Fruit fly (Drosophila melanogaster) whole organism, embryonic: ENCODE results near the gene CG9839.

Experiments used
- Atf3 ChIP-seq: fragments of 200-800 bp; sonication (Bioruptor generic); optimal IDR thresholded peaks from 3 replicates; lab custom pipeline; 2016; ENCODE audit warnings: missing biosample characterization, missing genetic modification characterization
- B-H1 ChIP-seq: fragments of 200-800 bp; sonication (Bioruptor generic); IDR thresholded peaks from 3 replicates; pipeline ENCODE4 v1.3.6; 2022; ENCODE audit warnings: missing biosample characterization, missing genetic modification characterization
- BEAF-32 ChIP-seq: fragments of 200-800 bp; sonication (Bioruptor generic); optimal IDR thresholded peaks from 3 replicates; lab custom pipeline; 2017; ENCODE audit warnings: missing biosample characterization, missing genetic modification characterization, mild to moderate bottlenecking, moderate library complexity, missing genetic modification reagents
- Blimp-1 ChIP-seq: fragments of 200-800 bp; sonication (Bioruptor generic); optimal IDR thresholded peaks from 3 replicates; lab custom pipeline; 2018; ENCODE audit warnings: missing biosample characterization, missing genetic modification characterization, mild to moderate bottlenecking, moderate library complexity, missing genetic modification reagents
- BtbVII ChIP-seq: fragments of 200-800 bp; sonication (Bioruptor generic); optimal IDR thresholded peaks from 3 replicates; lab custom pipeline; 2017; ENCODE audit warnings: missing biosample characterization, mild to moderate bottlenecking, missing genetic modification characterization
- C15 ChIP-seq: fragments of 200-800 bp; sonication (Bioruptor generic); IDR thresholded peaks from 3 replicates; pipeline ENCODE4 v1.3.6; 2022; ENCODE audit warnings: missing biosample characterization, missing genetic modification characterization
- CG1024 ChIP-seq: fragments of 200-800 bp; sonication (Bioruptor generic); IDR thresholded peaks from 2 replicates; pipeline ENCODE4 v1.3.6; 2022; ENCODE audit warnings: missing biosample characterization, missing genetic modification characterization
- CG10274 ChIP-seq: fragments of 200-800 bp; sonication (Bioruptor generic); optimal IDR thresholded peaks from 3 replicates; lab custom pipeline; 2017; ENCODE audit warnings: missing biosample characterization, mild to moderate bottlenecking, missing genetic modification characterization
- CG10543 ChIP-seq: fragments of 200-800 bp; sonication (Bioruptor generic); optimal IDR thresholded peaks from 3 replicates; lab custom pipeline; 2017; ENCODE audit warnings: missing biosample characterization, mild to moderate bottlenecking, missing genetic modification characterization, moderate library complexity
- CG12769 ChIP-seq: fragments of 200-800 bp; sonication (Bioruptor generic); optimal IDR thresholded peaks from 2 replicates; lab custom pipeline; 2019; ENCODE audit warnings: missing biosample characterization, mild to moderate bottlenecking, missing genetic modification characterization, moderate library complexity
- CG1529 ChIP-seq: fragments of 200-800 bp; sonication (Bioruptor generic); optimal IDR thresholded peaks from 3 replicates; lab custom pipeline; 2018; ENCODE audit warnings: missing biosample characterization, missing genetic modification characterization
- CG1602 ChIP-seq: fragments of 200-800 bp; sonication (Bioruptor generic); optimal IDR thresholded peaks from 3 replicates; lab custom pipeline; 2016; ENCODE audit warnings: missing biosample characterization, missing genetic modification characterization
- CG1603 ChIP-seq: fragments of 200-800 bp; sonication (Bioruptor generic); optimal IDR thresholded peaks from 2 replicates; lab custom pipeline; 2019; ENCODE audit warnings: missing biosample characterization, mild to moderate bottlenecking, missing genetic modification characterization, moderate library complexity
- CG16813 ChIP-seq: fragments of 200-800 bp; sonication (Bioruptor generic); IDR thresholded peaks from 3 replicates; pipeline ENCODE4 v1.3.6; 2022; ENCODE audit warnings: missing biosample characterization, missing genetic modification characterization; ENCODE audit not compliant: partially characterized antibody
- CG16863 ChIP-seq: fragments of 200-800 bp; sonication (Bioruptor generic); optimal IDR thresholded peaks from 3 replicates; lab custom pipeline; 2016; ENCODE audit warnings: missing biosample characterization, missing genetic modification characterization
- CG17361 ChIP-seq: fragments of 200-800 bp; sonication (Bioruptor generic); IDR thresholded peaks from 3 replicates; pipeline ENCODE4 v1.3.6; 2022; ENCODE audit warnings: missing biosample characterization, missing genetic modification characterization
- CG1832 ChIP-seq: fragments of 200-800 bp; sonication (Bioruptor generic); optimal IDR thresholded peaks from 2 replicates; lab custom pipeline; 2017; ENCODE audit warnings: missing biosample characterization, mild to moderate bottlenecking, missing genetic modification characterization, inconsistent platforms
- CG18476 ChIP-seq: fragments of 200-800 bp; sonication (Bioruptor generic); optimal IDR thresholded peaks from 2 replicates; lab custom pipeline; 2016; ENCODE audit warnings: missing biosample characterization, mild to moderate bottlenecking, missing genetic modification characterization
- CG31441 ChIP-seq: fragments of 200-800 bp; sonication (Bioruptor generic); IDR thresholded peaks from 2 replicates; pipeline ENCODE4 v1.3.6; 2022; ENCODE audit warnings: missing biosample characterization, missing genetic modification characterization
- CG3163 ChIP-seq: fragments of 200-800 bp; sonication (Bioruptor generic); optimal IDR thresholded peaks from 3 replicates; lab custom pipeline; 2016; ENCODE audit warnings: missing biosample characterization, missing genetic modification characterization
- CG4404 ChIP-seq: fragments of 200-800 bp; sonication (Bioruptor generic); IDR thresholded peaks from 2 replicates; pipeline ENCODE4 v1.3.6; 2022; ENCODE audit warnings: missing biosample characterization, missing genetic modification characterization
- CG4617 ChIP-seq: fragments of 200-800 bp; sonication (Bioruptor generic); optimal IDR thresholded peaks from 3 replicates; lab custom pipeline; 2016; ENCODE audit warnings: missing biosample characterization, missing genetic modification characterization, borderline replicate concordance
- CG6254 ChIP-seq: fragments of 200-800 bp; sonication (Bioruptor generic); optimal IDR thresholded peaks from 3 replicates; lab custom pipeline; 2017; ENCODE audit warnings: mild to moderate bottlenecking, missing biosample characterization, missing genetic modification reagents, missing genetic modification characterization
- CG7271 ChIP-seq: fragments of 200-800 bp; sonication (Bioruptor generic); optimal IDR thresholded peaks from 2 replicates; lab custom pipeline; 2018; ENCODE audit warnings: missing biosample characterization, mild to moderate bottlenecking, missing genetic modification characterization, moderate library complexity
- CG7786 ChIP-seq: fragments of 200-800 bp; sonication (Bioruptor generic); optimal IDR thresholded peaks from 2 replicates; lab custom pipeline; 2016; ENCODE audit warnings: missing biosample characterization, missing genetic modification characterization
- CG7839 ChIP-seq: fragments of 200-800 bp; sonication (Bioruptor generic); optimal IDR thresholded peaks from 3 replicates; lab custom pipeline; 2018; ENCODE audit warnings: missing biosample characterization, mild to moderate bottlenecking, missing genetic modification characterization, moderate library complexity
- CG9876 ChIP-seq: fragments of 200-800 bp; sonication (Bioruptor generic); optimal IDR thresholded peaks from 2 replicates; lab custom pipeline; 2016; ENCODE audit warnings: missing biosample characterization, missing genetic modification characterization
- CTCF ChIP-seq: fragments of 200-800 bp; sonication (Bioruptor generic); optimal IDR thresholded peaks from 2 replicates; lab custom pipeline; 2017; ENCODE audit warnings: missing biosample characterization, mild to moderate bottlenecking, missing genetic modification characterization, moderate library complexity
- Camta ChIP-seq: fragments of 200-800 bp; sonication (Bioruptor generic); optimal IDR thresholded peaks from 2 replicates; lab custom pipeline; 2016; ENCODE audit warnings: missing biosample characterization, missing genetic modification characterization
- Dfd ChIP-seq, 2 experiments: fragments of >200 bp; optimal IDR thresholded peaks; 2 replicates each; lab custom pipeline; 2017; ENCODE audit warnings: missing biosample characterization in 2 of 2, missing genetic modification characterization in 2 of 2
- H15 ChIP-seq: fragments of 200-800 bp; sonication (Bioruptor generic); IDR thresholded peaks from 3 replicates; pipeline ENCODE4 v1.3.6; 2022; ENCODE audit warnings: missing biosample characterization, missing genetic modification characterization
- Hand ChIP-seq: fragments of 200-800 bp; sonication (Bioruptor generic); optimal IDR thresholded peaks from 2 replicates; lab custom pipeline; 2017; ENCODE audit warnings: mild to moderate bottlenecking, missing biosample characterization, missing genetic modification reagents, missing genetic modification characterization
- HmgD ChIP-seq: fragments of 200-800 bp; sonication (Bioruptor generic); optimal IDR thresholded peaks from 3 replicates; lab custom pipeline; 2016; ENCODE audit warnings: missing biosample characterization, missing genetic modification characterization
- Kr ChIP-seq: fragments of 200-800 bp; sonication (Bioruptor generic); optimal IDR thresholded peaks from 2 replicates; lab custom pipeline; 2017; ENCODE audit warnings: missing biosample characterization, mild to moderate bottlenecking, missing genetic modification characterization
- NFAT ChIP-seq: fragments of 200-800 bp; sonication (Bioruptor generic); IDR thresholded peaks from 2 replicates; pipeline ENCODE4 v1.3.6; 2022; ENCODE audit warnings: missing biosample characterization, missing genetic modification characterization
- Sin3A ChIP-seq: fragments of >200 bp; optimal IDR thresholded peaks from 2 replicates; lab custom pipeline; 2018
- Spps ChIP-seq: fragments of 200-800 bp; sonication (Bioruptor generic); optimal IDR thresholded peaks from 2 replicates; lab custom pipeline; 2018; ENCODE audit warnings: missing biosample characterization, mild to moderate bottlenecking, missing genetic modification characterization
- Xbp1 ChIP-seq: fragments of 200-800 bp; sonication (Bioruptor generic); optimal IDR thresholded peaks from 3 replicates; lab custom pipeline; 2016; ENCODE audit warnings: missing biosample characterization, mild to moderate bottlenecking, missing genetic modification characterization
- croc ChIP-seq: fragments of 200-800 bp; sonication (Bioruptor generic); conservative IDR thresholded peaks from 3 replicates; pipeline ENCODE4 v1.3.6; 2022; ENCODE audit warnings: missing biosample characterization, missing genetic modification characterization
- danr ChIP-seq: fragments of 200-800 bp; sonication (Bioruptor generic); IDR thresholded peaks from 2 replicates; pipeline ENCODE4 v1.3.6; 2022; ENCODE audit warnings: missing biosample characterization, missing genetic modification characterization
- eve ChIP-seq, 2 experiments: fragments of >200 bp; optimal IDR thresholded peaks; 2 replicates each; lab custom pipeline; 2017; ENCODE audit warnings: missing biosample characterization in 2 of 2, missing genetic modification characterization in 2 of 2
- fd64A ChIP-seq: fragments of 200-800 bp; sonication (Bioruptor generic); optimal IDR thresholded peaks from 3 replicates; lab custom pipeline; 2018; ENCODE audit warnings: missing biosample characterization, mild to moderate bottlenecking, missing genetic modification characterization
- ftz-f1 ChIP-seq: fragments of 200-800 bp; sonication (Bioruptor generic); optimal IDR thresholded peaks from 2 replicates; lab custom pipeline; 2016; ENCODE audit warnings: missing biosample characterization, missing genetic modification characterization
- gce ChIP-seq: fragments of 200-800 bp; sonication (Bioruptor generic); IDR thresholded peaks from 3 replicates; pipeline ENCODE4 v1.3.6; 2022; ENCODE audit warnings: missing biosample characterization, missing genetic modification characterization
- gsb-n ChIP-seq: fragments of 200-800 bp; sonication (Bioruptor generic); optimal IDR thresholded peaks from 3 replicates; lab custom pipeline; 2018; ENCODE audit warnings: missing biosample characterization, mild to moderate bottlenecking, missing genetic modification characterization
- insv ChIP-seq, 2 experiments: fragments of 200-800 bp; sonication (Bioruptor generic); optimal IDR thresholded peaks; 3 replicates each; lab custom pipeline; 2016 to 2018; ENCODE audit warnings: missing biosample characterization in 2 of 2, missing genetic modification characterization in 2 of 2
- peb ChIP-seq: fragments of 200-800 bp; sonication (Bioruptor generic); IDR thresholded peaks from 2 replicates; pipeline ENCODE4 v1.3.6; 2022; ENCODE audit warnings: missing biosample characterization, missing genetic modification characterization
- phol ChIP-seq: fragments of 200-800 bp; sonication (Bioruptor generic); optimal IDR thresholded peaks from 3 replicates; lab custom pipeline; 2018; ENCODE audit warnings: missing biosample characterization, mild to moderate bottlenecking, missing genetic modification characterization, moderate library complexity
- sisA ChIP-seq: fragments of 200-800 bp; sonication (Bioruptor generic); IDR thresholded peaks from 2 replicates; pipeline ENCODE4 v1.3.6; 2022; ENCODE audit warnings: missing biosample characterization, missing genetic modification characterization
- sug ChIP-seq: fragments of 200-800 bp; optimal IDR thresholded peaks from 2 replicates; lab custom pipeline; 2019; ENCODE audit warnings: missing biosample characterization, mild to moderate bottlenecking, missing genetic modification characterization, moderate library complexity
- tio ChIP-seq: fragments of 200-800 bp; sonication (Bioruptor generic); optimal IDR thresholded peaks from 2 replicates; lab custom pipeline; 2017; ENCODE audit warnings: missing biosample characterization, missing genetic modification characterization, inconsistent platforms
- wek ChIP-seq: fragments of 200-800 bp; sonication (Bioruptor generic); optimal IDR thresholded peaks from 3 replicates; lab custom pipeline; 2018; ENCODE audit warnings: missing biosample characterization, mild to moderate bottlenecking, missing genetic modification characterization, moderate library complexity

CG9839 gene

dm6 chr3R:8846154-8846648 is 40.6 kb upstream of the CG9839 start (continued):
- TF ChIP-seq CG1832 (GFP tag; lab: Kevin White, UChicago) (no peak), gce (peak; percentile 41; the same call in 2 of the 3 replicates), sug (tag; lab: Kevin White, UChicago) (peak; percentile 55), CG10274 (GFP tag; lab: Kevin White, UChicago) (no peak), insv (GFP tag; optimal IDR thresholded peaks at IDR 0.05; lab: Kevin White, UChicago) (peak in 1 of 2 experiments; percentile 83), CG3163 (GFP tag; lab: Kevin White, UChicago) (peak; percentile 52), Hand (GFP tag; lab: Kevin White, UChicago) (peak; percentile 17), CG7271 (peak; percentile 63), sisA (GFP tag; lab: Robert Waterston, UW) (no peak), wek (GFP tag; lab: Kevin White, UChicago) (peak; percentile 83), Xbp1 (GFP tag; lab: Kevin White, UChicago) (peak; percentile 16), BtbVII (GFP tag; lab: Kevin White, UChicago) (peak; percentile 69), Atf3 (GFP tag; lab: Kevin White, UChicago) (no peak), croc (no peak), danr (GFP tag; lab: Robert Waterston, UW) (no peak), tio (GFP tag; lab: Kevin White, UChicago) (no peak), CG12769 (tag; lab: Kevin White, UChicago) (peak; percentile 82), fd64A (GFP tag; lab: Kevin White, UChicago) (peak; percentile 71), B-H1 (GFP tag; lab: Robert Waterston, UW) (no peak; the same call in 2 of the 3 replicates), CTCF (no peak), Dfd (GFP tag; optimal IDR thresholded peaks at IDR 0.05; lab: Kevin White, UChicago) (no peak), CG4617 (no peak), CG31441 (GFP tag; lab: Robert Waterston, UW) (peak; percentile 31; the same call in 1 of the 2 replicates), ftz-f1 (GFP tag; lab: Kevin White, UChicago) (peak; percentile 35), CG1602 (no peak), CG7839 (tag; lab: Kevin White, UChicago) (peak; percentile 28), CG18476 (GFP tag; lab: Kevin White, UChicago) (no peak), eve (GFP tag; optimal IDR thresholded peaks at IDR 0.05; lab: Kevin White, UChicago) (no peak), Spps (tag; lab: Kevin White, UChicago) (peak; percentile 18), phol (no peak), CG16863 (GFP tag; lab: Kevin White, UChicago) (peak; percentile 50), CG6254 (GFP tag; lab: Kevin White, UChicago) (peak; percentile 38), CG10543 (GFP tag; lab: Kevin White, UChicago) (peak; percentile 85), CG17361 (GFP tag; lab: Robert Waterston, UW) (peak; percentile 20; the same call in 1 of the 3 replicates), H15 (no peak), CG9876 (no peak), Camta (GFP tag; lab: Kevin White, UChicago) (peak; percentile 50), BEAF-32 (GFP tag; lab: Kevin White, UChicago) (no peak), NFAT (GFP tag; lab: Robert Waterston, UW) (no peak), CG16813 (GFP tag; lab: Robert Waterston, UW) (no peak), CG1603 (tag; lab: Kevin White, UChicago) (peak; percentile 66), C15 (GFP tag; lab: Robert Waterston, UW) (no peak), CG7786 (GFP tag; lab: Kevin White, UChicago) (peak; percentile 55), peb (no peak), Sin3A (lab: Kevin White, UChicago) (no peak), HmgD (GFP tag; lab: Kevin White, UChicago) (peak; percentile 10), CG4404 (GFP tag; lab: Robert Waterston, UW) (no peak), Kr (peak; percentile 42), gsb-n (tag; lab: Kevin White, UChicago) (peak; percentile 64), CG1024 (GFP tag; lab: Robert Waterston, UW) (0 out of 2 replicates have a peak, but pooled peaks have one; percentile 19), CG1529 (GFP tag; lab: Kevin White, UChicago) (peak; percentile 65), Blimp-1 (peak; percentile 55)
